Fruit fly (Drosophila melanogaster) whole organism, embryonic: ENCODE results near the gene CG10274.

ENCODE experiments used
- ATbp ChIP-seq: fragments of 200-800 bp; sonication (Bioruptor generic); optimal IDR thresholded peaks from 2 replicates; lab custom pipeline; 2017; ENCODE audit warnings: missing biosample characterization, mild to moderate bottlenecking, missing genetic modification characterization, missing genetic modification reagents
- C15 ChIP-seq: fragments of 200-800 bp; sonication (Bioruptor generic); IDR thresholded peaks from 3 replicates; pipeline ENCODE4 v1.3.6; 2022; ENCODE audit warnings: missing biosample characterization, missing genetic modification characterization
- CG10147 ChIP-seq: fragments of 200-800 bp; sonication (Bioruptor generic); optimal IDR thresholded peaks from 2 replicates; lab custom pipeline; 2019; ENCODE audit warnings: missing biosample characterization, mild to moderate bottlenecking, missing genetic modification characterization, moderate library complexity
- CG10274 ChIP-seq: fragments of 200-800 bp; sonication (Bioruptor generic); optimal IDR thresholded peaks from 3 replicates; lab custom pipeline; 2017; ENCODE audit warnings: missing biosample characterization, mild to moderate bottlenecking, missing genetic modification characterization
- CG10366 ChIP-seq: fragments of 200-800 bp; sonication (Bioruptor generic); IDR thresholded peaks from 2 replicates; pipeline ENCODE4 v1.3.6; 2022; ENCODE audit warnings: missing biosample characterization, missing genetic modification characterization
- CG10543 ChIP-seq: fragments of 200-800 bp; sonication (Bioruptor generic); optimal IDR thresholded peaks from 3 replicates; lab custom pipeline; 2017; ENCODE audit warnings: missing biosample characterization, mild to moderate bottlenecking, missing genetic modification characterization, moderate library complexity
- CG11560 ChIP-seq: fragments of 200-800 bp; sonication (Bioruptor generic); IDR thresholded peaks from 3 replicates; pipeline ENCODE4 v1.3.6; 2022; ENCODE audit warnings: missing biosample characterization, missing genetic modification characterization
- CG12104 ChIP-seq: fragments of 200-800 bp; sonication (Bioruptor generic); optimal IDR thresholded peaks from 3 replicates; lab custom pipeline; 2016; ENCODE audit warnings: missing biosample characterization, missing genetic modification characterization
- CG12391 ChIP-seq: fragments of 200-800 bp; sonication (Bioruptor generic); optimal IDR thresholded peaks from 3 replicates; lab custom pipeline; 2018; ENCODE audit warnings: missing biosample characterization, mild to moderate bottlenecking, missing genetic modification characterization, moderate library complexity
- CG12744 ChIP-seq: fragments of 200-800 bp; sonication (Bioruptor generic); optimal IDR thresholded peaks from 2 replicates; lab custom pipeline; 2016; ENCODE audit warnings: missing biosample characterization, missing genetic modification characterization
- CG15011 ChIP-seq: fragments of 200-800 bp; sonication (Bioruptor generic); optimal IDR thresholded peaks from 3 replicates; lab custom pipeline; 2018; ENCODE audit warnings: missing biosample characterization, mild to moderate bottlenecking, missing genetic modification characterization
- CG17186 ChIP-seq: fragments of 200-800 bp; sonication (Bioruptor generic); optimal IDR thresholded peaks from 3 replicates; lab custom pipeline; 2017; ENCODE audit warnings: missing biosample characterization, missing genetic modification reagents, missing genetic modification characterization
- CG17361 ChIP-seq: fragments of 200-800 bp; sonication (Bioruptor generic); IDR thresholded peaks from 3 replicates; pipeline ENCODE4 v1.3.6; 2022; ENCODE audit warnings: missing biosample characterization, missing genetic modification characterization
- CG17385 ChIP-seq: fragments of 200-800 bp; sonication (Bioruptor generic); optimal IDR thresholded peaks from 3 replicates; lab custom pipeline; 2018; ENCODE audit warnings: missing biosample characterization, mild to moderate bottlenecking, missing genetic modification characterization
- CG18599 ChIP-seq: fragments of 200-800 bp; sonication (Bioruptor generic); optimal IDR thresholded peaks from 3 replicates; lab custom pipeline; 2017; ENCODE audit warnings: missing biosample characterization, missing genetic modification characterization, mild to moderate bottlenecking, moderate library complexity, missing genetic modification reagents
- CG31441 ChIP-seq: fragments of 200-800 bp; sonication (Bioruptor generic); IDR thresholded peaks from 2 replicates; pipeline ENCODE4 v1.3.6; 2022; ENCODE audit warnings: missing biosample characterization, missing genetic modification characterization
- CG6175 ChIP-seq: fragments of 200-800 bp; sonication (Bioruptor generic); IDR thresholded peaks from 3 replicates; pipeline ENCODE4 v1.3.6; 2022; ENCODE audit warnings: missing biosample characterization, missing genetic modification characterization
- CG6654 ChIP-seq: fragments of 200-800 bp; sonication (Bioruptor generic); optimal IDR thresholded peaks from 2 replicates; lab custom pipeline; 2017; ENCODE audit warnings: missing biosample characterization, mild to moderate bottlenecking, missing genetic modification characterization
- CG8281 ChIP-seq: fragments of 200-800 bp; sonication (Bioruptor generic); optimal IDR thresholded peaks from 2 replicates; lab custom pipeline; 2018; ENCODE audit warnings: missing biosample characterization, mild to moderate bottlenecking, missing genetic modification characterization, moderate library complexity
- CG8388 ChIP-seq: fragments of 200-800 bp; sonication (Bioruptor generic); optimal IDR thresholded peaks from 2 replicates; lab custom pipeline; 2019; ENCODE audit warnings: missing biosample characterization, mild to moderate bottlenecking, missing genetic modification characterization, moderate library complexity
- CG8765 ChIP-seq: fragments of 200-800 bp; sonication (Bioruptor generic); IDR thresholded peaks from 2 replicates; pipeline ENCODE4 v1.3.6; 2022; ENCODE audit warnings: missing biosample characterization, missing genetic modification characterization
- CG8924 ChIP-seq: fragments of 200-800 bp; optimal IDR thresholded peaks from 3 replicates; lab custom pipeline; 2019; ENCODE audit warnings: missing biosample characterization, mild to moderate bottlenecking, missing genetic modification characterization, moderate library complexity
- CG9932 ChIP-seq: fragments of 200-800 bp; sonication (Bioruptor generic); IDR thresholded peaks from 2 replicates; pipeline ENCODE4 v1.3.6; 2022; ENCODE audit warnings: missing biosample characterization, missing genetic modification characterization
- CHES-1-like ChIP-seq: fragments of 200-800 bp; sonication (Bioruptor generic); optimal IDR thresholded peaks from 2 replicates; lab custom pipeline; 2016; ENCODE audit warnings: missing biosample characterization, missing genetic modification characterization
- CTCF ChIP-seq: fragments of 200-800 bp; sonication (Bioruptor generic); optimal IDR thresholded peaks from 2 replicates; lab custom pipeline; 2017; ENCODE audit warnings: missing biosample characterization, mild to moderate bottlenecking, missing genetic modification characterization, moderate library complexity
- Deaf1 ChIP-seq: fragments of 200-800 bp; optimal IDR thresholded peaks from 3 replicates; lab custom pipeline; 2019; ENCODE audit warnings: missing biosample characterization, mild to moderate bottlenecking, missing genetic modification characterization, moderate library complexity
- Dek ChIP-seq: fragments of 200-800 bp; sonication (Bioruptor generic); optimal IDR thresholded peaks from 3 replicates; lab custom pipeline; 2019; ENCODE audit warnings: missing biosample characterization, mild to moderate bottlenecking, missing genetic modification characterization, moderate library complexity
- Dp ChIP-seq: fragments of 200-800 bp; sonication (Bioruptor generic); optimal IDR thresholded peaks from 2 replicates; lab custom pipeline; 2018; ENCODE audit warnings: missing biosample characterization, mild to moderate bottlenecking, missing genetic modification characterization, moderate library complexity
- Eip74EF ChIP-seq, 2 experiments: fragments of 200-800 bp in 1 of 2; fragments of >200 bp in 1 of 2; sonication (Bioruptor generic) in 1 of 2; optimal IDR thresholded peaks; 2 replicates each; lab custom pipeline; 2017 to 2019; ENCODE audit warnings: missing biosample characterization in 2 of 2, missing genetic modification characterization in 2 of 2, mild to moderate bottlenecking in 1 of 2, moderate library complexity in 1 of 2
- Gsc ChIP-seq: fragments of 200-800 bp; sonication (Bioruptor generic); IDR thresholded peaks from 2 replicates; pipeline ENCODE4 v1.3.6; 2022; ENCODE audit warnings: missing biosample characterization, missing genetic modification characterization
- Mes4 ChIP-seq: fragments of 200-800 bp; sonication (Bioruptor generic); optimal IDR thresholded peaks from 2 replicates; lab custom pipeline; 2016; ENCODE audit warnings: missing biosample characterization, missing genetic modification characterization
- Pdp1 ChIP-seq, 2 experiments: fragments of 200-800 bp; sonication (Bioruptor generic); optimal IDR thresholded peaks; 3 replicates each; lab custom pipeline; 2016; ENCODE audit warnings: missing biosample characterization in 2 of 2, missing genetic modification characterization in 2 of 2, mild to moderate bottlenecking in 1 of 2, moderate library complexity in 1 of 2
- Six4 ChIP-seq: fragments of 200-800 bp; sonication (Bioruptor generic); optimal IDR thresholded peaks from 2 replicates; lab custom pipeline; 2016; ENCODE audit warnings: missing biosample characterization, missing genetic modification characterization
- Sox100B ChIP-seq: fragments of 200-800 bp; sonication (Bioruptor generic); optimal IDR thresholded peaks from 3 replicates; lab custom pipeline; 2018; ENCODE audit warnings: missing biosample characterization, mild to moderate bottlenecking, missing genetic modification characterization
- Ssrp ChIP-seq: fragments of 200-800 bp; sonication (Bioruptor generic); optimal IDR thresholded peaks from 2 replicates; lab custom pipeline; 2018; ENCODE audit warnings: missing biosample characterization, mild to moderate bottlenecking, missing genetic modification characterization, moderate library complexity
- abd-A ChIP-seq: fragments of 200-800 bp; sonication (Bioruptor generic); optimal IDR thresholded peaks from 3 replicates; lab custom pipeline; 2019; ENCODE audit warnings: missing biosample characterization, mild to moderate bottlenecking, missing genetic modification characterization, moderate library complexity
- dimm ChIP-seq: fragments of 200-800 bp; sonication (Bioruptor generic); IDR thresholded peaks from 2 replicates; pipeline ENCODE4 v1.3.6; 2022; ENCODE audit warnings: missing biosample characterization, missing genetic modification characterization
- dmrt11E ChIP-seq: fragments of 200-800 bp; sonication (Bioruptor generic); optimal IDR thresholded peaks from 3 replicates; lab custom pipeline; 2018; ENCODE audit warnings: missing biosample characterization, mild to moderate bottlenecking, missing genetic modification characterization, moderate library complexity
- ewg ChIP-seq: fragments of 200-800 bp; sonication (Bioruptor generic); optimal IDR thresholded peaks from 3 replicates; lab custom pipeline; 2017; ENCODE audit warnings: mild to moderate bottlenecking, missing biosample characterization, missing genetic modification reagents, missing genetic modification characterization
- gem ChIP-seq: fragments of 200-800 bp; sonication (Bioruptor generic); optimal IDR thresholded peaks from 2 replicates; lab custom pipeline; 2019; ENCODE audit warnings: missing biosample characterization, mild to moderate bottlenecking, missing genetic modification characterization, moderate library complexity
- lab ChIP-seq: fragments of 200-800 bp; sonication (Bioruptor generic); optimal IDR thresholded peaks from 3 replicates; lab custom pipeline; 2017; ENCODE audit warnings: missing biosample characterization, missing genetic modification characterization, mild to moderate bottlenecking, moderate library complexity, missing genetic modification reagents
- lbe ChIP-seq: fragments of 200-800 bp; sonication (Bioruptor generic); optimal IDR thresholded peaks from 2 replicates; lab custom pipeline; 2016; ENCODE audit warnings: missing biosample characterization, mild to moderate bottlenecking, missing genetic modification characterization
- p53 ChIP-seq: fragments of 200-800 bp; sonication (Bioruptor generic); optimal IDR thresholded peaks from 2 replicates; lab custom pipeline; 2016; ENCODE audit warnings: missing biosample characterization, missing genetic modification characterization
- pros ChIP-seq: fragments of 200-800 bp; sonication (Bioruptor generic); optimal IDR thresholded peaks from 3 replicates; lab custom pipeline; 2019; ENCODE audit warnings: missing biosample characterization, mild to moderate bottlenecking, missing genetic modification characterization, moderate library complexity
- slbo ChIP-seq: fragments of 200-800 bp; sonication (Bioruptor generic); IDR thresholded peaks from 2 replicates; pipeline ENCODE4 v1.3.6; 2022; ENCODE audit warnings: missing biosample characterization, missing genetic modification characterization
- toy ChIP-seq: fragments of 200-800 bp; sonication (Bioruptor generic); IDR thresholded peaks from 2 replicates; pipeline ENCODE4 v1.3.6; 2022; ENCODE audit warnings: missing biosample characterization, missing genetic modification characterization
- wdn ChIP-seq: fragments of 200-800 bp; sonication (Bioruptor generic); IDR thresholded peaks from 2 replicates; pipeline ENCODE4 v1.3.6; 2022; ENCODE audit warnings: missing biosample characterization, missing genetic modification characterization

Gene CG10274

dm6 chr3L:6159863-6160262, 21.8 kb downstream of the CG10274 start (continued):
- TF ChIP-seq Ssrp (tag; lab: Kevin White, UChicago) (peak; percentile 33), Sox100B (peak; percentile 42), CG12104 (GFP tag; lab: Kevin White, UChicago) (no peak), CG31441 (GFP tag; lab: Robert Waterston, UW) (peak; percentile 59), CTCF (GFP tag; lab: Kevin White, UChicago) (no peak), CG8765 (no peak), ewg (GFP tag; lab: Kevin White, UChicago) (no peak), CG9932 (GFP tag; lab: Robert Waterston, UW) (no peak), CG10147 (GFP tag; lab: Kevin White, UChicago) (no peak), gem (peak; percentile 60), CG6175 (GFP tag; lab: Robert Waterston, UW) (no peak), Six4 (GFP tag; lab: Kevin White, UChicago) (no peak), CG17361 (peak; percentile 72; the same call in 2 of the 3 replicates), CHES-1-like (GFP tag; lab: Kevin White, UChicago) (no peak), CG15011 (GFP tag; lab: Kevin White, UChicago) (no peak), CG8388 (peak; percentile 9), CG11560 (tag; lab: Robert Waterston, UW) (no peak), CG12391 (tag; lab: Kevin White, UChicago) (peak; percentile 47), dmrt11E (tag; lab: Kevin White, UChicago) (peak; percentile 64)

dm6 chr3L:6158530-6158929, 23.1 kb downstream of the CG10274 start, which contains the start of gene Cpr65Ay:
Gene Cpr65Ay (minus strand): TSS chr3L:6158630.
- TF ChIP-seq CG10366 (GFP tag; lab: Robert Waterston, UW) (no peak), CG18599 (no peak), CG10274 (GFP tag; lab: Kevin White, UChicago) (no peak), slbo (GFP tag; lab: Robert Waterston, UW) (0 out of 2 replicates have a peak, but pooled peaks have one; percentile 13)

dm6 chr3L:6157327-6158032, 24.1 kb downstream of the CG10274 start, which contains the start of gene CG13297:
Gene CG13297 (minus strand): TSS chr3L:6157377.
- TF ChIP-seq pros (peak; percentile 86), toy (GFP tag; lab: Robert Waterston, UW) (no peak), CG10543 (GFP tag; lab: Kevin White, UChicago) (no peak), p53 (no peak), Sox100B (peak; percentile 84), Gsc (GFP tag; lab: Robert Waterston, UW) (no peak), Dp (GFP tag; lab: Kevin White, UChicago) (no peak), Eip74EF (GFP tag; optimal IDR thresholded peaks at IDR 0.05; lab: Kevin White, UChicago) (peak in 1 of 2 experiments; percentile 72), CG8281 (peak; percentile 27), ATbp (GFP tag; lab: Kevin White, UChicago) (peak; percentile 54), dimm (GFP tag; lab: Robert Waterston, UW) (no peak), CG17385 (GFP tag; lab: Kevin White, UChicago) (peak; percentile 20), CG8924 (peak; percentile 66), C15 (no peak), lab (GFP tag; lab: Kevin White, UChicago) (peak; percentile 26), Deaf1 (tag; lab: Kevin White, UChicago) (peak; percentile 22), CG17186 (no peak), Mes4 (GFP tag; lab: Kevin White, UChicago) (no peak), Dek (peak; percentile 22), abd-A (tag; lab: Kevin White, UChicago) (peak; percentile 88), slbo (GFP tag; lab: Robert Waterston, UW) (no peak), lbe (GFP tag; lab: Kevin White, UChicago) (no peak), CG6654 (no peak), wdn (no peak), CG12744 (GFP tag; lab: Kevin White, UChicago) (no peak), Pdp1 (GFP tag; optimal IDR thresholded peaks at IDR 0.05; lab: Kevin White, UChicago) (peak in 1 of 2 experiments; percentile 2)
